Fruit fly (Drosophila melanogaster) whole organism, wandering third instar larva: ENCODE results near the gene CG3919.

Experiments used
- Abd-B ChIP-seq: fragments of >200 bp; optimal IDR thresholded peaks from 2 replicates; lab custom pipeline; 2017; ENCODE audit warnings: missing biosample characterization, missing genetic modification characterization
- CG32264 ChIP-seq: fragments of 200-800 bp; sonication (Bioruptor generic); optimal IDR thresholded peaks from 2 replicates; lab custom pipeline; 2016; ENCODE audit warnings: missing biosample characterization, missing genetic modification characterization
- CG9705 ChIP-seq: fragments of 200-800 bp; sonication (Bioruptor generic); optimal IDR thresholded peaks from 2 replicates; lab custom pipeline; 2018; ENCODE audit warnings: missing biosample characterization, mild to moderate bottlenecking, missing genetic modification characterization
- CrebA ChIP-seq: fragments of 200-800 bp; sonication (Bioruptor generic); optimal IDR thresholded peaks from 2 replicates; lab custom pipeline; 2016; ENCODE audit warnings: missing biosample characterization, mild to moderate bottlenecking, missing genetic modification characterization, borderline replicate concordance
- Dfd ChIP-seq: fragments of >200 bp; optimal IDR thresholded peaks from 2 replicates; lab custom pipeline; 2017; ENCODE audit warnings: missing biosample characterization, missing genetic modification characterization
- Dif ChIP-seq: fragments of 200-275, 200-300 bp; sonication (Bioruptor generic); optimal IDR thresholded peaks from 2 replicates; lab custom pipeline; 2018; ENCODE audit warnings: missing biosample characterization, missing genetic modification characterization; ENCODE audit not compliant: partially characterized antibody
- GATAd ChIP-seq: sonication (Bioruptor generic); optimal IDR thresholded peaks from 2 replicates; lab custom pipeline; 2016; ENCODE audit warnings: missing biosample characterization, missing genetic modification characterization
- HLH106 ChIP-seq: fragments of 200-800 bp; optimal IDR thresholded peaks from 3 replicates; lab custom pipeline; 2019; ENCODE audit warnings: missing biosample characterization, mild to moderate bottlenecking, missing genetic modification characterization, moderate library complexity
- Hr78 ChIP-seq: fragments of >200 bp; optimal IDR thresholded peaks from 2 replicates; lab custom pipeline; 2017; ENCODE audit warnings: missing biosample characterization, missing genetic modification characterization
- Hr83 ChIP-seq: fragments of 200-300 bp; sonication (Bioruptor generic); optimal IDR thresholded peaks from 2 replicates; lab custom pipeline; 2016; ENCODE audit warnings: missing biosample characterization, mild to moderate bottlenecking, missing genetic modification characterization, moderate library complexity; ENCODE audit not compliant: poor library complexity, severe bottlenecking
- Jra ChIP-seq: sonication (Bioruptor generic); optimal IDR thresholded peaks from 2 replicates; lab custom pipeline; 2016; ENCODE audit warnings: missing biosample characterization, missing genetic modification characterization
- Mio ChIP-seq: sonication (Bioruptor generic); optimal IDR thresholded peaks from 2 replicates; lab custom pipeline; 2016; ENCODE audit warnings: missing biosample characterization, missing genetic modification characterization
- Myc ChIP-seq: fragments of >200 bp; optimal IDR thresholded peaks from 2 replicates; lab custom pipeline; 2017
- N ChIP-seq: fragments of >200 bp; optimal IDR thresholded peaks from 2 replicates; lab custom pipeline; 2018; ENCODE audit warnings: missing biosample characterization, missing external identifiers, missing genetic modification characterization
- OdsH ChIP-seq: fragments of 200-800 bp; sonication (Bioruptor generic); optimal IDR thresholded peaks from 2 replicates; lab custom pipeline; 2016; ENCODE audit warnings: missing biosample characterization, mild to moderate bottlenecking, missing genetic modification characterization
- Rel ChIP-seq, 2 experiments: fragments of 200-800 bp; sonication (Bioruptor generic) in 1 of 2; optimal IDR thresholded peaks; 2 replicates in 1 of 2; 3 replicates in 1 of 2; lab custom pipeline; 2016 to 2019; ENCODE audit warnings: mild to moderate bottlenecking in 2 of 2, missing biosample characterization in 2 of 2, missing genetic modification characterization in 2 of 2, moderate library complexity in 1 of 2
- Sp1 ChIP-seq: fragments of 200-800 bp; sonication (Bioruptor generic); optimal IDR thresholded peaks from 3 replicates; lab custom pipeline; 2019; ENCODE audit warnings: missing biosample characterization, mild to moderate bottlenecking, missing genetic modification characterization, moderate library complexity
- Vsx2 ChIP-seq: fragments of 200-300, 225-300 bp; sonication (Bioruptor generic); optimal IDR thresholded peaks from 2 replicates; lab custom pipeline; 2018; ENCODE audit warnings: missing biosample characterization, missing genetic modification characterization; ENCODE audit not compliant: partially characterized antibody
- br ChIP-seq: fragments of 200-800 bp; sonication (Bioruptor generic); optimal IDR thresholded peaks from 2 replicates; lab custom pipeline; 2016; ENCODE audit warnings: missing biosample characterization, missing genetic modification characterization
- brk ChIP-seq: fragments of 200-800 bp; sonication (Bioruptor generic); optimal IDR thresholded peaks from 2 replicates; lab custom pipeline; 2016; ENCODE audit warnings: missing biosample characterization, mild to moderate bottlenecking, missing genetic modification characterization
- dl ChIP-seq, 2 experiments: fragments of 175-275, 200-275 bp in 1 of 2; fragments of 200-275 bp in 1 of 2; sonication (Bioruptor generic); optimal IDR thresholded peaks; lab custom pipeline; 2018; ENCODE audit warnings: mild to moderate bottlenecking in 2 of 2, missing biosample characterization in 2 of 2, missing genetic modification characterization in 2 of 2, moderate library complexity in 2 of 2; ENCODE audit not compliant: partially characterized antibody in 2 of 2, insufficient read depth in 1 of 2
- dmrt93B ChIP-seq: fragments of 200-800 bp; sonication (Bioruptor generic); optimal IDR thresholded peaks from 2 replicates; lab custom pipeline; 2018; ENCODE audit warnings: missing biosample characterization, mild to moderate bottlenecking, missing genetic modification characterization
- dsf ChIP-seq: sonication (Bioruptor generic); optimal IDR thresholded peaks from 2 replicates; lab custom pipeline; 2016; ENCODE audit warnings: missing biosample characterization, missing genetic modification characterization, borderline replicate concordance
- ey ChIP-seq: fragments of 200-800 bp; sonication (Bioruptor generic); optimal IDR thresholded peaks from 2 replicates; lab custom pipeline; 2016; ENCODE audit warnings: missing biosample characterization, missing genetic modification characterization
- foxo ChIP-seq, 2 experiments: fragments of 200-800 bp; sonication (Bioruptor generic); optimal IDR thresholded peaks; 2 replicates in 1 of 2; 3 replicates in 1 of 2; lab custom pipeline; 2016 to 2017; ENCODE audit warnings: missing biosample characterization in 2 of 2, missing genetic modification characterization in 2 of 2
- fru ChIP-seq: fragments of 200-800 bp; sonication (Bioruptor generic); optimal IDR thresholded peaks from 3 replicates; lab custom pipeline; 2016; ENCODE audit warnings: missing biosample characterization, mild to moderate bottlenecking, missing genetic modification characterization
- h ChIP-seq: fragments of 200-800 bp; sonication (Bioruptor generic); optimal IDR thresholded peaks from 3 replicates; lab custom pipeline; 2016; ENCODE audit warnings: missing biosample characterization, mild to moderate bottlenecking, missing genetic modification characterization
- jim ChIP-seq: fragments of 175-275, 200-325 bp; sonication (Bioruptor generic); optimal IDR thresholded peaks from 2 replicates; lab custom pipeline; 2016; ENCODE audit warnings: missing biosample characterization, mild to moderate bottlenecking, missing genetic modification characterization
- lola ChIP-seq: fragments of >200 bp; optimal IDR thresholded peaks from 2 replicates; lab custom pipeline; 2017; ENCODE audit warnings: missing biosample characterization, missing genetic modification characterization
- pan ChIP-seq: fragments of >200 bp; optimal IDR thresholded peaks from 2 replicates; lab custom pipeline; 2017
- psq ChIP-seq: fragments of 200-800 bp; sonication (Bioruptor generic); optimal IDR thresholded peaks from 3 replicates; lab custom pipeline; 2017; ENCODE audit warnings: missing biosample characterization, mild to moderate bottlenecking, missing genetic modification characterization, moderate library complexity
- rgr ChIP-seq: fragments of 200-800 bp; sonication (Bioruptor generic); optimal IDR thresholded peaks from 3 replicates; lab custom pipeline; 2016; ENCODE audit warnings: missing biosample characterization, mild to moderate bottlenecking, missing genetic modification characterization
- sage ChIP-seq: fragments of 200-800 bp; sonication (Bioruptor generic); optimal IDR thresholded peaks from 2 replicates; lab custom pipeline; 2016; ENCODE audit warnings: missing biosample characterization, mild to moderate bottlenecking, missing genetic modification characterization
- sv ChIP-seq: fragments of 200-800 bp; sonication (Bioruptor generic); optimal IDR thresholded peaks from 3 replicates; lab custom pipeline; 2016; ENCODE audit warnings: missing biosample characterization, missing genetic modification characterization
- tai ChIP-seq: sonication (Bioruptor generic); optimal IDR thresholded peaks from 2 replicates; lab custom pipeline; 2016; ENCODE audit warnings: missing biosample characterization, missing genetic modification characterization
- usp ChIP-seq: fragments of >200 bp; optimal IDR thresholded peaks from 2 replicates; lab custom pipeline; 2017; ENCODE audit warnings: missing biosample characterization, missing genetic modification characterization
- woc ChIP-seq: sonication (Bioruptor generic); optimal IDR thresholded peaks from 2 replicates; lab custom pipeline; 2016; ENCODE audit warnings: missing biosample characterization, mild to moderate bottlenecking, missing genetic modification characterization

The CG3919 gene

DNA sequence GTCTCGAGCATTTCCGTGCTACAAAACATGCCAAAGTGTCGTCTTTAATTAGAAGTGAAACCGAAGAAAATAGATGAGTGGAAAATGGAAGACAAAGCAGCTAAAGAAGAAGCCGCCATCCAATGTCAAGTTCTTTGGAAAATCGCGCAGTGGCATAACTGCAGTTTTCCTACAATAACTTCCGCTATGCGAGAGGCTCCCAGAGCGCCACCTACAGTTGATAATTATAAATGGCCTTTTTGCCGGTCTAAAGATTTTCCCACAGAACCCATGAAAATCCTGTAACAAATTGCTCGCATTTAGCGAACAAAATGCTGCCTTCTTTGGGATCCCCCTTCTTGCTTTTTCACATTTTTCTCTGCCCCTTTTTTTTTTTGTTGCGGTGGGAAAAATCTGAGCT lies 9.6 kb downstream of the CG3919 start:
- TF ChIP-seq fru (GFP tag; lab: Kevin White, UChicago) (no peak), dmrt93B (GFP tag; lab: Kevin White, UChicago) (no peak), Dif (GFP tag; lab: Kevin White, UChicago) (no peak), lola (GFP tag; lab: Kevin White, UChicago) (no peak), Vsx2 (GFP tag; lab: Kevin White, UChicago) (no peak), N (GFP tag; lab: Kevin White, UChicago) (no peak)

DNA sequence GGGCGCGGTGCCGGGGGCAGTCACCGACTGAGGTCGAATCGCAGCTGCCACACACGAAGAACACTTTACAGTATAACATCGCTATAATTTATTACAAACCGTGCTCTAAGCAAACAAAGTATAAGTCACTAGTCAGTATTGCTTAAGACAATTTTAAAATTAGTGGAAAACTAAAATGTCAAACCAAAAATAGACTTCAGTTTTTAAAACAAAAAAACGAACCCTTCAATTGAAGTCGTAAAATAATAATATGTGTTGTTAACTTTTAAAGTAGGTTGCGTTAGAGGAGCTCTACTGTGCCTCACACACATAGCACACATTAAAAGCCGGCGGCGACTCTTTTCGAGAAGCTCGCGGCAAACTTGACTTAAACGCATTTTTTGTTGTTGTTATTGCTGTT lies 11.7 kb downstream of the CG3919 start:
- TF ChIP-seq Hr78: no peak
- peak; percentile 31 for TF ChIP-seq h (GFP tag; lab: Kevin White, UChicago)
- peak; percentile 5 for TF ChIP-seq HLH106 (tag; lab: Kevin White, UChicago)
- TF ChIP-seq woc: peak; percentile 35
- TF ChIP-seq sv (GFP tag; lab: Kevin White, UChicago): no peak
- TF ChIP-seq fru (GFP tag; lab: Kevin White, UChicago): peak; percentile 9

DNA sequence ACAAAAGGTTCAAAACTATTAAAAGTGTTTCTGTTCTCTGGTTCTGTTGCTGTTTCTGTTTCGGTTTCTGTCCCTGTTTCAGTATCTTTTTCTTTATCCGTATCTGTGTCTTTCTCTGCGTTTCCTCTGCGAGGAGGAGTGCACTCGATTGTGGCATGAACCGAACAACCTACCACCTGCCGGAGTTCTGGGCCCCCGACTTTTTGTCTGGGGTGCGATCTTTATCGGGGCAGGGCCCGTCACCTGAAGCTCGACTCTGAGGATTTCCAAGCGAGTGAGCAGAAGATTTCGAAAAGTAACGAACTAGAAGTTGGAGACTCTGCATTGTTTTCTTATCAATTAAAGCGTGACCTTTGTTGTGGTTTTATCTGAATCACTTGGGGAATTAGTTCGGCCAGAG lies 13.2 kb downstream of the CG3919 start:
- TF ChIP-seq dmrt93B (GFP tag; lab: Kevin White, UChicago): no peak
- TF ChIP-seq Vsx2 (GFP tag; lab: Kevin White, UChicago): no peak
- TF ChIP-seq Hr83 (GFP tag; lab: Kevin White, UChicago): no peak
- peak; percentile 73 for TF ChIP-seq psq (GFP tag; lab: Kevin White, UChicago)
- no peak for TF ChIP-seq tai (GFP tag; lab: Kevin White, UChicago)
- no peak for TF ChIP-seq Rel (GFP tag; optimal IDR thresholded peaks at IDR 0.05; lab: Kevin White, UChicago)
- no peak for TF ChIP-seq Rel (tag; optimal IDR thresholded peaks at IDR 0.05; lab: Kevin White, UChicago)
- no peak for TF ChIP-seq dsf (GFP tag; lab: Kevin White, UChicago)
- no peak for TF ChIP-seq fru (GFP tag; lab: Kevin White, UChicago)

DNA sequence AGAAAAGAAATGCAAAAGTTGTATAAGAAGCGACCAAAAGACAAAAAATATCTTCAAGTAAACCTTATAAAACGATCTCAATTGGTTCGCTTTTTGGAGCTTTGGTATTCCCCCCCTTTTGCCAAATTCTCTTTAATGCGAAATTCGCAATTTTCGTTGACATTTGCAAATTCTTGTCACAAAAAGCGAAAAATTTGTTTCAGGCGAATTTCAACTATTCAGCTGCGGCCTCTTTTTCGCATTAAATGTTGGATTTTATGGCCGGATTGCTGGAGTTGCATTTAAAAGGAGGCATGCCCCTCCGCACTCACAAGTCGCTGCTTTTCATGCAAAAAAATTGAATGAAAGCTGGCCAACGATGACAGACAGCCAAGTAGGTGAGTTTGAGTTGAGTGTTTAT lies 14.7 kb downstream of the CG3919 start:
- TF ChIP-seq GATAd (GFP tag; lab: Kevin White, UChicago): no peak
- no peak for TF ChIP-seq N (GFP tag; lab: Kevin White, UChicago)
- TF ChIP-seq Hr78: no peak
- no peak for TF ChIP-seq Mio (GFP tag; lab: Kevin White, UChicago)
- TF ChIP-seq Rel (GFP tag; optimal IDR thresholded peaks at IDR 0.05; lab: Kevin White, UChicago): no peak
- peak; percentile 23 for TF ChIP-seq Rel (tag; optimal IDR thresholded peaks at IDR 0.05; lab: Kevin White, UChicago)
- TF ChIP-seq CrebA (GFP tag; lab: Kevin White, UChicago): no peak
- TF ChIP-seq sv (GFP tag; lab: Kevin White, UChicago): no peak

DNA sequence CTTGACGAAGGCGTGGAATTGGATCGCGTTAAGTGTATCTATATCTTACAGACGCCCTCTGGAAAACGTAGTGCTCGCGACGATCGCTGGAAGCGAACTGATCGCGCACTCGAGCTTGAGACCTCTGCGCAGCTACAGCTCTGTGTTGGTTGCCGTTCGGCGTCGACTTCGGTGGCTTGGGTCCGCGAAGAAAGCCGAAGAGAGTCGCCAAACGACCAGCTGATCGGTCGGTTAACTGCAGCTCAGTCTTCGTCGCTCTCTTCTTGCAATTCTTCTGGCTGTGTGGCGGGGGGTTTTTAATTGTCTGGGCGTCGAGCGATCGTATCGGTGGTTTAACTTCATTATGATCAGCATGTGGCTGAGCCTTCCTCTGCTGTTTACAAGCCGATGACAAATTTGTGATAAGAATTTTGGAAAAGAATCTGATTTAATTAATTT lies 16.9 kb downstream of the CG3919 start:
- TF ChIP-seq dl (GFP tag; optimal IDR thresholded peaks at IDR 0.05; lab: Kevin White, UChicago; ENCODE audit: insufficient read depth in 1 of 2, partially characterized antibody in 2 of 2) (peak in 1 of 2 experiments; percentile 44), Sp1 (GFP tag; lab: Kevin White, UChicago) (peak; percentile 72), Vsx2 (GFP tag; lab: Kevin White, UChicago) (peak; percentile 42), Myc (lab: Kevin White, UChicago) (no peak), GATAd (GFP tag; lab: Kevin White, UChicago) (no peak), foxo (GFP tag; optimal IDR thresholded peaks at IDR 0.05; lab: Kevin White, UChicago) (peak in 1 of 2 experiments; percentile 18), dmrt93B (GFP tag; lab: Kevin White, UChicago) (no peak), CrebA (GFP tag; lab: Kevin White, UChicago) (peak; percentile 52), Hr78 (no peak), Abd-B (no peak), brk (GFP tag; lab: Kevin White, UChicago) (no peak), CG9705 (GFP tag; lab: Kevin White, UChicago) (no peak), pan (lab: Kevin White, UChicago) (no peak), tai (GFP tag; lab: Kevin White, UChicago) (no peak), Hr83 (GFP tag; lab: Kevin White, UChicago) (peak; percentile 69), usp (no peak), OdsH (no peak), ey (GFP tag; lab: Kevin White, UChicago) (no peak), fru (GFP tag; lab: Kevin White, UChicago) (peak; percentile 74), Rel (GFP tag; optimal IDR thresholded peaks at IDR 0.05; lab: Kevin White, UChicago) (no peak), Rel (tag; optimal IDR thresholded peaks at IDR 0.05; lab: Kevin White, UChicago) (peak; percentile 93), woc (no peak), sv (GFP tag; lab: Kevin White, UChicago) (no peak), lola (GFP tag; lab: Kevin White, UChicago) (no peak), Dif (GFP tag; lab: Kevin White, UChicago) (peak; percentile 78), Jra (GFP tag; lab: Kevin White, UChicago) (no peak), dsf (GFP tag; lab: Kevin White, UChicago) (no peak), Dfd (no peak), Mio (GFP tag; lab: Kevin White, UChicago) (no peak), N (GFP tag; lab: Kevin White, UChicago) (no peak), jim (GFP tag; lab: Kevin White, UChicago) (no peak), sage (no peak), h (GFP tag; lab: Kevin White, UChicago) (peak; percentile 73), CG32264 (no peak), br (GFP tag; lab: Kevin White, UChicago) (peak; percentile 74), rgr (GFP tag; lab: Kevin White, UChicago) (peak; percentile 58)
